Fruit fly (Drosophila melanogaster) S2 (cell line): Measurements from ENCODE around the gene Trm7-32.

ENCODE experiments used
- CG8478 ChIP-seq: fragments of >200 bp; optimal IDR thresholded peaks from 2 replicates; lab custom pipeline; 2018
- CTCF ChIP-seq, 2 experiments: fragments of >200 bp; optimal IDR thresholded peaks; 2 replicates each; lab custom pipeline; 2018

dm6 chr3R:17042838-17043569 is 2.5 kb downstream of the Trm7-32 start, which contains the start of the genes bdwf and Patr-1:
- no peak for TF ChIP-seq CG8478 (lab: Kevin White, UChicago)
- TF ChIP-seq CTCF (optimal IDR thresholded peaks at IDR 0.05; lab: Kevin White, UChicago), result no peak
